Worm (Caenorhabditis elegans) whole organism, mixed stage, embryonic: ENCODE data around the gene cts-1.

ENCODE experiments used
- M03D4.4 ChIP-seq: sonication (generic microtip); optimal IDR thresholded peaks from 2 replicates; lab custom pipeline; 2017; ENCODE audit warnings: mild to moderate bottlenecking, missing genetic modification characterization, missing compliant biosample characterization
- bed-3 ChIP-seq: fragments of 200-800 bp; sonication (Bioruptor generic); optimal IDR thresholded peaks from 3 replicates; lab custom pipeline; 2018; ENCODE audit warnings: mild to moderate bottlenecking, missing genetic modification characterization, moderate library complexity, missing compliant biosample characterization
- blmp-1 ChIP-seq: fragments of 150-350 bp; optimal IDR thresholded peaks from 2 replicates; lab custom pipeline; 2014; ENCODE audit warnings: missing biosample characterization, missing genetic modification characterization
- ces-1 ChIP-seq: fragments of 150-350 bp; optimal IDR thresholded peaks from 2 replicates; lab custom pipeline; 2014; ENCODE audit warnings: missing biosample characterization, missing genetic modification reagents, missing genetic modification characterization
- nhr-12 ChIP-seq: fragments of 150-350 bp; optimal IDR thresholded peaks from 2 replicates; lab custom pipeline; 2014; ENCODE audit warnings: missing biosample characterization, missing genetic modification characterization
- nhr-237 ChIP-seq: fragments of 150-350 bp; optimal IDR thresholded peaks from 2 replicates; lab custom pipeline; 2014; ENCODE audit warnings: missing biosample characterization, missing genetic modification characterization
- unc-62 ChIP-seq: fragments of 150-350 bp; optimal IDR thresholded peaks from 2 replicates; lab custom pipeline; 2014; ENCODE audit warnings: missing biosample characterization, missing genetic modification reagents, missing genetic modification characterization

ce11 chrIII:10195911-10196310 lies 20.5 kb downstream of the cts-1 start:
- no peak for TF ChIP-seq M03D4.4 (tag; lab: Kevin White, UChicago)
- no peak for TF ChIP-seq bed-3 (GFP tag; lab: Kevin White, UChicago)
- no peak for TF ChIP-seq blmp-1 (tag; lab: Kevin White, UChicago)
- no peak for TF ChIP-seq unc-62 (GFP tag; lab: Kevin White, UChicago)
- TF ChIP-seq ces-1 = no peak
- no peak for TF ChIP-seq nhr-12 (tag; lab: Kevin White, UChicago)
- no peak for TF ChIP-seq nhr-237 (tag; lab: Kevin White, UChicago)
